Worm (Caenorhabditis elegans) whole organism, late embryonic: ENCODE measurements around the gene str-79.

Experiments used
- mec-3 ChIP-seq: sonication (generic microtip); optimal IDR thresholded peaks from 2 replicates; lab custom pipeline; 2016; ENCODE audit warnings: borderline replicate concordance, missing genetic modification characterization, missing compliant biosample characterization

Gene str-79

DNA sequence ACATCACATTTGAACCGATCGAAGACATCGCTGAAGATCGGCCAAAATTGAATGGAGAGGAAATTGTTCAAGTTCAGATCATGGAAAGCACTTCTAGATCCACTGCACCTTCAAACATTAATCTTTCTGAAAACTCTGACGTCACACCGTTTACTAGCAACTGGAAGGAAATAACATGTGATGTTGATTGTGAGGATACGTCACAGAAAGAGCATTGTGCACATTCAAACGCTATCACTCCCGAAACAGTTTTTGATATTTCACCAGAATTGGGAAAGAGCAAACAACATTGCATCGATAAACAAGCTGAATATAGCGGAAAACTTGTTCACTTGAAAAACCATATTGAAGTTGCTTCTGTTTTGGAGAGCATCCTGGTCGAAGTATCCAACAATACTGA lies 51.9 kb downstream of the str-79 start:
- TF ChIP-seq mec-3 (tag; lab: Kevin White, UChicago) = no peak
